Worm (Caenorhabditis elegans) whole organism, L4 larva: ENCODE measurements around the gene clec-145.

Source experiments
- ceh-44 ChIP-seq: fragments of 200-800 bp; sonication (Bioruptor generic); IDR thresholded peaks from 2 replicates; pipeline ENCODE4 v1.3.6; 2022; ENCODE audit warnings: missing genetic modification reagents, missing genetic modification characterization, missing compliant biosample characterization
- ceh-82 ChIP-seq: sonication (generic microtip); optimal IDR thresholded peaks from 2 replicates; lab custom pipeline; 2017; ENCODE audit warnings: missing biosample characterization, missing genetic modification characterization
- egl-43 ChIP-seq: fragments of 200-800 bp; sonication (Bioruptor generic); IDR thresholded peaks from 2 replicates; pipeline ENCODE4 v1.3.6; 2022; ENCODE audit warnings: missing genetic modification reagents, missing genetic modification characterization, missing compliant biosample characterization
- fkh-10 ChIP-seq: fragments of 150-350 bp; optimal IDR thresholded peaks from 2 replicates; lab custom pipeline; 2014; ENCODE audit warnings: missing biosample characterization, missing genetic modification reagents, missing genetic modification characterization
- lin-39 ChIP-seq: fragments of 150-350 bp; optimal IDR thresholded peaks from 2 replicates; lab custom pipeline; 2014; ENCODE audit warnings: missing biosample characterization, missing genetic modification reagents, missing genetic modification characterization
- lir-3 ChIP-seq: sonication (generic microtip); optimal IDR thresholded peaks from 2 replicates; lab custom pipeline; 2016; ENCODE audit warnings: mild to moderate bottlenecking, missing genetic modification characterization, missing compliant biosample characterization
- mdl-1 ChIP-seq, 2 experiments: fragments of 150-350 bp in 1 of 2; sonication (generic microtip) in 1 of 2; optimal IDR thresholded peaks; 2 replicates each; lab custom pipeline; 2014 to 2017; ENCODE audit warnings: missing biosample characterization in 2 of 2, missing genetic modification characterization in 2 of 2
- nhr-11 ChIP-seq: fragments of 150-350 bp; optimal IDR thresholded peaks from 2 replicates; lab custom pipeline; 2014; ENCODE audit warnings: missing biosample characterization, missing genetic modification characterization
- nhr-28 ChIP-seq: fragments of 150-350 bp; optimal IDR thresholded peaks from 2 replicates; lab custom pipeline; 2014; ENCODE audit warnings: missing biosample characterization, missing genetic modification characterization
- tag-97 ChIP-seq: fragments of 200-800 bp; sonication (Bioruptor generic); IDR thresholded peaks from 2 replicates; pipeline ENCODE4 v1.3.6; 2022; ENCODE audit warnings: missing genetic modification characterization, missing compliant biosample characterization
- unc-39 ChIP-seq: sonication (generic microtip); optimal IDR thresholded peaks from 2 replicates; lab custom pipeline; 2017; ENCODE audit warnings: missing biosample characterization, missing genetic modification characterization

DNA sequence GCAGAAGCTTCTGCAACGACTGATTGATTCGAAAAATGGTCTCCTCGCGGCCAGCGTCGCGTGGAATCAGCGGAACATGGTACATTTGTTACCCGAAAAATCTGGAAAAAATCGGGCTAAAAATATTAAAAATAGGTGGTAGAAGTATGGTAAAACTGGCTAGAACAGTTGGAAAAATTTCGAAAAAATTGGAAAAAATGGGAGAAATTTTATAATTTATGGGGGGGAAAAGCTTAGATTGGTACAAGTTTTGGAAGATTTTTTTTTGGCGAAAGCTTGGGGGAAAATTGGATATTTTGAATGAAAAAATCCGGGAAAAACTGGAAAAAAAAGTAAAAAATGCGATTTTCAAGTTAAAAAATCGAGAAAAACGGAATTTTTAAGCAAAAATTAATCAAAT is 42.8 kb downstream of the clec-145 start, which contains the start of gene ddl-2:
- TF ChIP-seq unc-39 (tag; lab: Kevin White, UChicago) (no peak), ceh-82 (tag; lab: Kevin White, UChicago) (no peak), lin-39 (tag; lab: Kevin White, UChicago) (no peak), ceh-44 (GFP tag; lab: Robert Waterston, UW) (no peak), nhr-28 (no peak), tag-97 (GFP tag; lab: Robert Waterston, UW) (no peak), fkh-10 (no peak), nhr-11 (tag; lab: Kevin White, UChicago) (no peak), lir-3 (tag; lab: Kevin White, UChicago) (no peak), egl-43 (no peak), mdl-1 (tag; optimal IDR thresholded peaks at IDR 0.05; lab: Kevin White, UChicago) (no peak)
